Fruit fly (Drosophila melanogaster): Measurements from ENCODE around the gene Atxn7.

Atxn7 gene

DNA sequence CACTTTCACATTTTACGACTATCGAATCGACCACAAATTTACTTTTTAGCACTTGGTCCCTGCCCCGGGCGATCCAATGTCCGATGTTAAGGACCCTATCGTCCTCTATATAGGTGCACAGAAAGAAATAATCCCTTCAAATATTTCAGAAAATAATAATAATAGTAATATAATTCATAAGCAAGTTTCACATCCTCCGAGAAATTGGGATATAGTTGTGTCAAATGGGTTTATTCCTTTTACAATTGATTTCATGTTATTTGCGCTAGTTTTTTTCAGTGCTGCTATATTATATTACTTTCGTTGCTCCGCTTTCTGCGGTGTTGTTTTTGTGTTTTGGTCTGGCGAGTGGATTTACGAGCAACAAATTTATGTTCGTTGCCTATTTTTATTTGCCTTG is 27.2 kb upstream of the Atxn7 start (continued):
- peak; percentile 37; the same call in 1 of the 2 replicates for TF ChIP-seq CG14014 (GFP tag; IDR thresholded peaks at IDR 0.05)
- TF ChIP-seq CG31365 (tag; optimal IDR thresholded peaks at IDR 0.05), result no peak
- TF ChIP-seq ems (GFP tag; optimal IDR thresholded peaks at IDR 0.05), result no peak
- TF ChIP-seq abd-A (tag; optimal IDR thresholded peaks at IDR 0.05), result peak; percentile 75
- no peak; the same call in 1 of the 2 replicates for TF ChIP-seq CG10366 (GFP tag; IDR thresholded peaks at IDR 0.05)
- TF ChIP-seq Taf1 (GFP tag; IDR thresholded peaks at IDR 0.05), result no peak
- TF ChIP-seq D19B (GFP tag; optimal IDR thresholded peaks at IDR 0.05), result peak; percentile 12
- TF ChIP-seq Antp (GFP tag; optimal IDR thresholded peaks at IDR 0.05), result no peak
- peak; percentile 47 for TF ChIP-seq CG10147 (GFP tag; optimal IDR thresholded peaks at IDR 0.05)
- no peak for TF ChIP-seq CG10959 (GFP tag; IDR thresholded peaks at IDR 0.05)
- TF ChIP-seq Hr51 (GFP tag; optimal IDR thresholded peaks at IDR 0.05), result peak in 1 of 2 experiments; percentile 60
- no peak for TF ChIP-seq tna (GFP tag; IDR thresholded peaks at IDR 0.05; ENCODE audit: partially characterized antibody)
- no peak for TF ChIP-seq CG10209 (GFP tag; optimal IDR thresholded peaks at IDR 0.05)
- no peak for TF ChIP-seq tap (tag; optimal IDR thresholded peaks at IDR 0.05)
- TF ChIP-seq Bgb (GFP tag; IDR thresholded peaks at IDR 0.05; ENCODE audit: partially characterized antibody), result no peak
- no peak for TF ChIP-seq gem (tag; optimal IDR thresholded peaks at IDR 0.05)
- no peak for TF ChIP-seq sisA (GFP tag; IDR thresholded peaks at IDR 0.05)
- TF ChIP-seq Lhr (GFP tag; optimal IDR thresholded peaks at IDR 0.05), result no peak
- TF ChIP-seq CG4854 (GFP tag; optimal IDR thresholded peaks at IDR 0.05), result no peak
- no peak for TF ChIP-seq CG31388 (GFP tag; optimal IDR thresholded peaks at IDR 0.05)
- peak; percentile 19 for TF ChIP-seq CG30403 (GFP tag; optimal IDR thresholded peaks at IDR 0.05)
- no peak for TF ChIP-seq CG12236 (GFP tag; optimal IDR thresholded peaks at IDR 0.05)
- no peak for TF ChIP-seq chif (GFP tag; optimal IDR thresholded peaks at IDR 0.05)
- no peak for TF ChIP-seq CG13287 (GFP tag; IDR thresholded peaks at IDR 0.05; ENCODE audit: partially characterized antibody)
- TF ChIP-seq rib (GFP tag; IDR thresholded peaks at IDR 0.05), result no peak
- TF ChIP-seq bigmax (GFP tag; optimal IDR thresholded peaks at IDR 0.05), result no peak
- peak; percentile 52 for TF ChIP-seq CG13424 (tag; optimal IDR thresholded peaks at IDR 0.05)
- TF ChIP-seq CG17568 (GFP tag; optimal IDR thresholded peaks at IDR 0.05), result no peak
- TF ChIP-seq jing (GFP tag; optimal IDR thresholded peaks at IDR 0.05), result no peak
- no peak for TF ChIP-seq tup (GFP tag; optimal IDR thresholded peaks at IDR 0.05)
- TF ChIP-seq HmgZ (tag; optimal IDR thresholded peaks at IDR 0.05), result no peak
- TF ChIP-seq Ets65A (GFP tag), result no peak
- TF ChIP-seq CG7839 (tag; optimal IDR thresholded peaks at IDR 0.05), result peak; percentile 60
- TF ChIP-seq sqz (GFP tag; optimal IDR thresholded peaks at IDR 0.05), result no peak
- TF ChIP-seq ttk (GFP tag; IDR thresholded peaks at IDR 0.05), result no peak
- peak; percentile 53 for TF ChIP-seq dmrt99B (tag; optimal IDR thresholded peaks at IDR 0.05)
- TF ChIP-seq psq (GFP tag; optimal IDR thresholded peaks at IDR 0.05), result no peak
- TF ChIP-seq CG4730 (GFP tag; IDR thresholded peaks at IDR 0.05), result no peak
- TF ChIP-seq nerfin-1 (tag; optimal IDR thresholded peaks at IDR 0.05), result no peak
- peak; percentile 49; the same call in 1 of the 2 replicates for TF ChIP-seq CG9932 (GFP tag; IDR thresholded peaks at IDR 0.05)
- TF ChIP-seq CG14965 (GFP tag; optimal IDR thresholded peaks at IDR 0.05; ENCODE audit: borderline replicate concordance), result no peak
- peak; percentile 39 for TF ChIP-seq CG6854 (GFP tag; optimal IDR thresholded peaks at IDR 0.05)
- TF ChIP-seq vfl (GFP tag; optimal IDR thresholded peaks at IDR 0.05), result no peak
- no peak for TF ChIP-seq yki (optimal IDR thresholded peaks at IDR 0.05)
- TF ChIP-seq Rx (GFP tag; IDR thresholded peaks at IDR 0.05), result no peak
- TF ChIP-seq CG14667 (GFP tag; IDR thresholded peaks at IDR 0.05), result no peak
- no peak for TF ChIP-seq CG4360 (GFP tag; IDR thresholded peaks at IDR 0.05)
- TF ChIP-seq lab (GFP tag; optimal IDR thresholded peaks at IDR 0.05), result peak; percentile 74
- TF ChIP-seq CG18262 (tag; optimal IDR thresholded peaks at IDR 0.05), result no peak
- no peak for TF ChIP-seq aop (GFP tag; IDR thresholded peaks at IDR 0.05)
- TF ChIP-seq fd3F (GFP tag; optimal IDR thresholded peaks at IDR 0.05), result peak; percentile 28
- no peak for TF ChIP-seq CG32767 (GFP tag; IDR thresholded peaks at IDR 0.05)

All from whole organism, embryonic.